Worm (Caenorhabditis elegans): ENCODE results near the gene fbxb-84.

- TF ChIP-seq elt-1 (tag; optimal IDR thresholded peaks at IDR 0.05; ENCODE audit: borderline replicate concordance, insufficient read depth) (no peak), snpc-4 (tag; optimal IDR thresholded peaks at IDR 0.05) (no peak), drap-1 (GFP tag; optimal IDR thresholded peaks at IDR 0.05) (no peak), ztf-11 (tag; optimal IDR thresholded peaks at IDR 0.05) (no peak), zip-8 (tag; optimal IDR thresholded peaks at IDR 0.05) (no peak), unc-62 (GFP tag; optimal IDR thresholded peaks at IDR 0.05) (no peak), nhr-2 (tag; optimal IDR thresholded peaks at IDR 0.05) (no peak), lsy-2 (tag; optimal IDR thresholded peaks at IDR 0.05) (no peak), ceh-83 (GFP tag; optimal IDR thresholded peaks at IDR 0.05) (no peak), unc-39 (tag; optimal IDR thresholded peaks at IDR 0.05) (no peak), nhr-237 (tag; optimal IDR thresholded peaks at IDR 0.05) (no peak), mep-1 (tag; optimal IDR thresholded peaks at IDR 0.05) (no peak), elt-3 (tag; optimal IDR thresholded peaks at IDR 0.05) (no peak)
These were observed 34.7 kb upstream of the fbxb-84 start, which contains the start of gene F40G9.5 for ce11 chrIII:180963-181362.
